Fruit fly (Drosophila melanogaster) whole organism, embryonic: ENCODE results near the gene TBC1D16.

ENCODE experiments used
- BEAF-32 ChIP-seq: fragments of 200-800 bp; sonication (Bioruptor generic); optimal IDR thresholded peaks from 3 replicates; lab custom pipeline; 2017; ENCODE audit warnings: missing biosample characterization, missing genetic modification characterization, mild to moderate bottlenecking, moderate library complexity, missing genetic modification reagents
- CG1024 ChIP-seq: fragments of 200-800 bp; sonication (Bioruptor generic); IDR thresholded peaks from 2 replicates; pipeline ENCODE4 v1.3.6; 2022; ENCODE audit warnings: missing biosample characterization, missing genetic modification characterization
- CG10274 ChIP-seq: fragments of 200-800 bp; sonication (Bioruptor generic); optimal IDR thresholded peaks from 3 replicates; lab custom pipeline; 2017; ENCODE audit warnings: missing biosample characterization, mild to moderate bottlenecking, missing genetic modification characterization
- CG1603 ChIP-seq: fragments of 200-800 bp; sonication (Bioruptor generic); optimal IDR thresholded peaks from 2 replicates; lab custom pipeline; 2019; ENCODE audit warnings: missing biosample characterization, mild to moderate bottlenecking, missing genetic modification characterization, moderate library complexity
- CG17328 ChIP-seq: fragments of 200-800 bp; sonication (Bioruptor generic); IDR thresholded peaks from 2 replicates; pipeline ENCODE4 v1.3.6; 2022; ENCODE audit warnings: missing biosample characterization, missing genetic modification characterization
- CG1792 ChIP-seq: fragments of 200-800 bp; sonication (Bioruptor generic); optimal IDR thresholded peaks from 2 replicates; lab custom pipeline; 2016; ENCODE audit warnings: missing biosample characterization, missing genetic modification characterization
- CG18764 ChIP-seq: fragments of 200-800 bp; sonication (Bioruptor generic); optimal IDR thresholded peaks from 3 replicates; lab custom pipeline; 2016; ENCODE audit warnings: missing biosample characterization, missing genetic modification characterization
- CG3281 ChIP-seq: fragments of 200-800 bp; sonication (Bioruptor generic); optimal IDR thresholded peaks from 3 replicates; lab custom pipeline; 2017; ENCODE audit warnings: missing biosample characterization, mild to moderate bottlenecking, missing genetic modification characterization
- CG6683 ChIP-seq: fragments of 200-800 bp; sonication (Bioruptor generic); optimal IDR thresholded peaks from 2 replicates; lab custom pipeline; 2017; ENCODE audit warnings: missing biosample characterization, mild to moderate bottlenecking, missing genetic modification characterization, missing genetic modification reagents
- CG8388 ChIP-seq: fragments of 200-800 bp; sonication (Bioruptor generic); optimal IDR thresholded peaks from 2 replicates; lab custom pipeline; 2019; ENCODE audit warnings: missing biosample characterization, mild to moderate bottlenecking, missing genetic modification characterization, moderate library complexity
- CG8924 ChIP-seq: fragments of 200-800 bp; optimal IDR thresholded peaks from 3 replicates; lab custom pipeline; 2019; ENCODE audit warnings: missing biosample characterization, mild to moderate bottlenecking, missing genetic modification characterization, moderate library complexity
- CG9797 ChIP-seq: fragments of 200-800 bp; sonication (Bioruptor generic); optimal IDR thresholded peaks from 3 replicates; lab custom pipeline; 2018; ENCODE audit warnings: missing biosample characterization, mild to moderate bottlenecking, missing genetic modification characterization
- CG9932 ChIP-seq: fragments of 200-800 bp; sonication (Bioruptor generic); IDR thresholded peaks from 2 replicates; pipeline ENCODE4 v1.3.6; 2022; ENCODE audit warnings: missing biosample characterization, missing genetic modification characterization
- Deaf1 ChIP-seq: fragments of 200-800 bp; optimal IDR thresholded peaks from 3 replicates; lab custom pipeline; 2019; ENCODE audit warnings: missing biosample characterization, mild to moderate bottlenecking, missing genetic modification characterization, moderate library complexity
- Dip3 ChIP-seq: fragments of 200-800 bp; sonication (Bioruptor generic); optimal IDR thresholded peaks from 3 replicates; lab custom pipeline; 2016; ENCODE audit warnings: missing biosample characterization, missing genetic modification characterization
- Dll ChIP-seq: fragments of 200-800 bp; sonication (Bioruptor generic); IDR thresholded peaks from 4 replicates; pipeline ENCODE4 v1.3.6; 2022; ENCODE audit warnings: missing biosample characterization, missing genetic modification characterization; ENCODE audit not compliant: partially characterized antibody
- Dref ChIP-seq: fragments of 200-800 bp; sonication (Bioruptor generic); IDR thresholded peaks from 2 replicates; pipeline ENCODE4 v1.3.6; 2022; ENCODE audit warnings: missing biosample characterization, missing genetic modification characterization
- Fer1 ChIP-seq: fragments of 200-800 bp; sonication (Bioruptor generic); optimal IDR thresholded peaks from 2 replicates; lab custom pipeline; 2017; ENCODE audit warnings: missing biosample characterization, mild to moderate bottlenecking, missing genetic modification characterization
- HLHmδ ChIP-seq: fragments of 200-800 bp; sonication (Bioruptor generic); optimal IDR thresholded peaks from 2 replicates; lab custom pipeline; 2018; ENCODE audit warnings: missing biosample characterization, mild to moderate bottlenecking, missing genetic modification characterization, moderate library complexity
- MTF-1 ChIP-seq: fragments of 200-800 bp; sonication (Bioruptor generic); optimal IDR thresholded peaks from 2 replicates; lab custom pipeline; 2018; ENCODE audit warnings: missing biosample characterization, mild to moderate bottlenecking, missing genetic modification characterization, borderline replicate concordance
- NFAT ChIP-seq: fragments of 200-800 bp; sonication (Bioruptor generic); IDR thresholded peaks from 2 replicates; pipeline ENCODE4 v1.3.6; 2022; ENCODE audit warnings: missing biosample characterization, missing genetic modification characterization
- Taf1 ChIP-seq: fragments of 200-800 bp; sonication (Bioruptor generic); IDR thresholded peaks from 2 replicates; pipeline ENCODE4 v1.3.6; 2022; ENCODE audit warnings: missing biosample characterization, missing genetic modification characterization
- amos ChIP-seq: fragments of 200-800 bp; sonication (Bioruptor generic); IDR thresholded peaks from 2 replicates; pipeline ENCODE4 v1.3.6; 2022; ENCODE audit warnings: missing biosample characterization, missing genetic modification characterization; ENCODE audit not compliant: partially characterized antibody
- bcd ChIP-seq: fragments of 200-800 bp; sonication (Bioruptor generic); optimal IDR thresholded peaks from 2 replicates; lab custom pipeline; 2017; ENCODE audit warnings: missing biosample characterization, mild to moderate bottlenecking, missing genetic modification characterization
- da ChIP-seq: fragments of 200-800 bp; sonication (Bioruptor generic); optimal IDR thresholded peaks from 2 replicates; lab custom pipeline; 2016; ENCODE audit warnings: missing biosample characterization, missing genetic modification characterization
- dysf ChIP-seq: fragments of 200-800 bp; sonication (Bioruptor generic); IDR thresholded peaks from 3 replicates; pipeline ENCODE4 v1.3.6; 2022; ENCODE audit warnings: missing biosample characterization, missing genetic modification characterization
- ind ChIP-seq: fragments of 200-800 bp; sonication (Bioruptor generic); optimal IDR thresholded peaks from 3 replicates; lab custom pipeline; 2016; ENCODE audit warnings: missing biosample characterization, missing genetic modification characterization
- lov ChIP-seq, 2 experiments: fragments of 200-800 bp in 1 of 2; fragments of >200 bp in 1 of 2; sonication (Bioruptor generic) in 1 of 2; IDR thresholded peaks in 1 of 2; optimal IDR thresholded peaks in 1 of 2; 2 replicates in 1 of 2; 3 replicates in 1 of 2; pipeline versions ENCODE4 v1.3.6 to Lab custom; 2017 to 2022; ENCODE audit warnings: missing biosample characterization in 1 of 2, missing genetic modification characterization in 1 of 2
- nmo ChIP-seq: fragments of 200-800 bp; sonication (Bioruptor generic); optimal IDR thresholded peaks from 2 replicates; lab custom pipeline; 2018; ENCODE audit warnings: missing biosample characterization, mild to moderate bottlenecking, missing genetic modification characterization, moderate library complexity
- psq ChIP-seq: fragments of 200-800 bp; sonication (Bioruptor generic); optimal IDR thresholded peaks from 2 replicates; lab custom pipeline; 2017; ENCODE audit warnings: missing biosample characterization, missing genetic modification characterization
- pum ChIP-seq: fragments of 200-800 bp; sonication (Bioruptor generic); optimal IDR thresholded peaks from 2 replicates; lab custom pipeline; 2016; ENCODE audit warnings: missing biosample characterization, missing genetic modification characterization
- row ChIP-seq: fragments of 200-800 bp; sonication (Bioruptor generic); IDR thresholded peaks from 3 replicates; pipeline ENCODE4 v1.3.6; 2022; ENCODE audit warnings: missing biosample characterization, missing genetic modification characterization
- sc ChIP-seq, 3 experiments: fragments of >200 bp in 2 of 3; fragments of 200-800 bp in 1 of 3; sonication (Bioruptor generic) in 1 of 3; optimal IDR thresholded peaks; 2 replicates in 2 of 3; 3 replicates in 1 of 3; lab custom pipeline; 2017; ENCODE audit warnings: mild to moderate bottlenecking in 1 of 3, missing biosample characterization in 1 of 3, missing genetic modification characterization in 1 of 3, missing genetic modification reagents in 1 of 3
- seq ChIP-seq: fragments of 200-800 bp; sonication (Bioruptor generic); IDR thresholded peaks from 2 replicates; pipeline ENCODE4 v1.3.6; 2022; ENCODE audit warnings: missing biosample characterization, missing genetic modification characterization
- trh ChIP-seq: fragments of 200-800 bp; sonication (Bioruptor generic); optimal IDR thresholded peaks from 2 replicates; lab custom pipeline; 2016; ENCODE audit warnings: missing biosample characterization, missing genetic modification characterization

The TBC1D16 gene

dm6 chr2L:10386208-10386805 is 49.1 kb downstream of the TBC1D16 start, which contains the start of the genes Cdk1 and mRpS7 (continued):
- TF ChIP-seq CG9797 (GFP tag; lab: Kevin White, UChicago) = peak; percentile 28
- TF ChIP-seq CG1024 (GFP tag; lab: Robert Waterston, UW) = peak; percentile 69; the same call in 1 of the 2 replicates
- TF ChIP-seq Dll = no peak
- no peak for TF ChIP-seq psq (GFP tag; lab: Kevin White, UChicago)
- peak; percentile 87 for TF ChIP-seq CG8924 (tag; lab: Kevin White, UChicago)
- peak; percentile 92 for TF ChIP-seq nmo (GFP tag; lab: Kevin White, UChicago)
- no peak for TF ChIP-seq NFAT (GFP tag; lab: Robert Waterston, UW)
- TF ChIP-seq MTF-1 (GFP tag; lab: Kevin White, UChicago) = no peak
- TF ChIP-seq lov (optimal IDR thresholded peaks at IDR 0.05; lab: Kevin White, UChicago) = no peak
- no peak for TF ChIP-seq lov (GFP tag; IDR thresholded peaks at IDR 0.05; lab: Robert Waterston, UW)
- TF ChIP-seq CG8388 (GFP tag; lab: Kevin White, UChicago) = peak; percentile 79
- TF ChIP-seq Dip3 = peak; percentile 53
- TF ChIP-seq CG10274 = no peak
- TF ChIP-seq row = peak; percentile 81
- no peak for TF ChIP-seq HLHmδ (GFP tag; lab: Kevin White, UChicago)
- peak; percentile 77 for TF ChIP-seq ind
- TF ChIP-seq dysf (GFP tag; lab: Robert Waterston, UW) = peak; percentile 77; the same call in 2 of the 3 replicates
- peak; percentile 71 for TF ChIP-seq bcd (GFP tag; lab: Kevin White, UChicago)
- TF ChIP-seq CG3281 (GFP tag; lab: Kevin White, UChicago) = peak; percentile 75
- TF ChIP-seq Dref (GFP tag; lab: Robert Waterston, UW) = no peak
- TF ChIP-seq CG18764 (GFP tag; lab: Kevin White, UChicago) = no peak
- no peak for TF ChIP-seq seq
- TF ChIP-seq CG1792 (GFP tag; lab: Kevin White, UChicago) = no peak
- TF ChIP-seq CG17328 (GFP tag; lab: Robert Waterston, UW) = peak; percentile 70
- TF ChIP-seq CG9932 (GFP tag; lab: Robert Waterston, UW) = peak; percentile 35; the same call in 1 of the 2 replicates
- TF ChIP-seq amos (GFP tag; lab: Robert Waterston, UW) = no peak
- no peak for TF ChIP-seq sc (optimal IDR thresholded peaks at IDR 0.05; lab: Kevin White, UChicago)
- TF ChIP-seq sc (GFP tag; optimal IDR thresholded peaks at IDR 0.05; lab: Kevin White, UChicago) = peak; percentile 36
- no peak for TF ChIP-seq CG6683
- TF ChIP-seq pum = peak; percentile 56
- peak; percentile 32 for TF ChIP-seq Fer1 (GFP tag; lab: Kevin White, UChicago)
- TF ChIP-seq da = peak; percentile 34
- 0 out of 2 replicates have a peak, but pooled peaks have one; percentile 37 for TF ChIP-seq Taf1 (GFP tag; lab: Robert Waterston, UW)
- peak; percentile 60 for TF ChIP-seq trh (GFP tag; lab: Kevin White, UChicago)
- peak; percentile 39 for TF ChIP-seq Deaf1 (tag; lab: Kevin White, UChicago)
- TF ChIP-seq BEAF-32 (GFP tag; lab: Kevin White, UChicago) = peak; percentile 33
- TF ChIP-seq CG1603 (tag; lab: Kevin White, UChicago) = peak; percentile 98
